Worm (Caenorhabditis elegans): ENCODE results near the gene skn-1.

Gene skn-1

ce11 chrIV:5655966-5656389 is 4.2 kb downstream of the skn-1 start (continued):
- TF ChIP-seq pag-3 (tag; optimal IDR thresholded peaks at IDR 0.05; ENCODE audit: borderline replicate concordance, insufficient read depth), result no peak
- TF ChIP-seq unc-62 (GFP tag; optimal IDR thresholded peaks at IDR 0.05), result no peak
- peak in 2 of 3 experiments; percentile 37 to 54 for TF ChIP-seq ceh-82 (tag; optimal IDR thresholded peaks at IDR 0.05)
- TF ChIP-seq nhr-19 (GFP tag; conservative IDR thresholded peaks at IDR 0.05), result peak; percentile 60
- TF ChIP-seq lin-13 (GFP tag; optimal IDR thresholded peaks at IDR 0.05), result peak; percentile 47
- TF ChIP-seq vab-15 (tag; optimal IDR thresholded peaks at IDR 0.05), result no peak
- TF ChIP-seq Y116A8C.19 (tag; optimal IDR thresholded peaks at IDR 0.05; ENCODE audit: borderline replicate concordance), result no peak
- peak; percentile 95 for TF ChIP-seq nhr-85 (tag)
- peak; percentile 39 for TF ChIP-seq xbp-1 (tag; optimal IDR thresholded peaks at IDR 0.05)
- no peak for TF ChIP-seq ceh-88 (GFP tag; IDR thresholded peaks at IDR 0.05)
- TF ChIP-seq lin-14 (GFP tag; optimal IDR thresholded peaks at IDR 0.05), result peak; percentile 84
- peak; percentile 31 for TF ChIP-seq nhr-28 (tag; optimal IDR thresholded peaks at IDR 0.05)
- no peak for TF ChIP-seq unc-98 (GFP tag; IDR thresholded peaks at IDR 0.05)
- no peak for TF ChIP-seq ceh-8 (GFP tag; optimal IDR thresholded peaks at IDR 0.05)
- no peak for TF ChIP-seq ces-1 (GFP tag; optimal IDR thresholded peaks at IDR 0.05)
- peak in 1 of 2 experiments; percentile 4 for TF ChIP-seq mdl-1 (tag; optimal IDR thresholded peaks at IDR 0.05)
- no peak for TF ChIP-seq sptf-1 (tag; optimal IDR thresholded peaks at IDR 0.05)
- TF ChIP-seq lin-15B (tag; optimal IDR thresholded peaks at IDR 0.05), result peak; percentile 72
- TF ChIP-seq lsy-2 (tag; optimal IDR thresholded peaks at IDR 0.05), result peak; percentile 44 to 53
- TF ChIP-seq blmp-1 (tag; optimal IDR thresholded peaks at IDR 0.05), result peak; percentile 59
- TF ChIP-seq jun-1 (tag; optimal IDR thresholded peaks at IDR 0.05), result peak; percentile 55
- peak; percentile 79 for TF ChIP-seq nhr-71 (tag; optimal IDR thresholded peaks at IDR 0.05)
- peak; percentile 21 for TF ChIP-seq ztf-4 (tag; optimal IDR thresholded peaks at IDR 0.05)
- TF ChIP-seq rnt-1 (tag; optimal IDR thresholded peaks at IDR 0.05), result peak; percentile 31
- no peak for TF ChIP-seq F16B12.6 (tag; optimal IDR thresholded peaks at IDR 0.05)
- no peak for TF ChIP-seq mef-2 (tag; optimal IDR thresholded peaks at IDR 0.05)

DNA sequence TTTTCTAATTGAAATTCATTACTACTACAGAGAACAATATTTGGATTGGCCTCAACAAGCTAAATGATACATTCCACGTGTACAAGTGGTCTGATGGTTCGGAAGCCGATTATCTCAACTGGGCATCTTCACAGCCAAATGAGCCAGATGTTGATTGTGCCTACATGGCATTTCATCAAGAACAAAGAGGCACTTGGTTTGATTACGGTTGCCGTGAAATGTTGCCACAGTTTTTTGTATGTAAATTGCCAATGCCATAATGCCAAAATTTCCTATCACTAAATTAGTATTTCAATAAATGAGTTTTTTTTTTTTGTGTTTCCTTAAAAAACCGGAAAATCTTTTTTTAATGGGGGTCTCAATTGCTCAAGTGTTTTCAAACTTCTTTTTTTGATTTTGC is 5.5 kb downstream of the skn-1 start:
- TF ChIP-seq nhr-85 (tag), result peak; percentile 40
- no peak for TF ChIP-seq unc-130 (tag; optimal IDR thresholded peaks at IDR 0.05)

DNA sequence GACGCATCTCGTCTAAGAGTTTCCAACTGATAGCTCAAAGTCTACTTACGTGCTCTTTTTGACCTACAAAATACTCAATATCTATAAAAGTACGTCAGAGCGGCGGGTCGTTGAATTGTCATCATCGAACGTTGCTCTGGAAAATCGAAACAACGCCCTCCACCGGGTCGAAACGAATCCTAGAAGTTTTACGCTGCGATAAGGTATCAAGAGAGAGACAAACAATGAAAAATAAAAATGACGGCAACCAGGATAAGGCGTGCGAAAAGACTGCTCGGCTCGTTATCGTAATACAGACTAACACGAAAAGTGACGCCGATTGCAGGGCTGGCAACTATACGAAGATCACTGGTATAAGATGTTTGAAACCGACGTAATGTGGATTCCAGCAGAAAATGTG is 6.0 kb downstream of the skn-1 start:
- TF ChIP-seq ceh-88 (GFP tag; IDR thresholded peaks at IDR 0.05), result no peak
- TF ChIP-seq lin-14 (GFP tag; optimal IDR thresholded peaks at IDR 0.05), result peak; percentile 22
- TF ChIP-seq pqm-1 (tag; optimal IDR thresholded peaks at IDR 0.05), result peak; percentile 11
- peak; percentile 10 for TF ChIP-seq nhr-71 (tag; optimal IDR thresholded peaks at IDR 0.05)
- no peak for TF ChIP-seq alr-1 (tag; optimal IDR thresholded peaks at IDR 0.05; ENCODE audit: borderline replicate concordance)
- peak in 1 of 2 experiments; percentile 0 for TF ChIP-seq lin-35 (GFP tag; optimal IDR thresholded peaks at IDR 0.05)
- TF ChIP-seq elt-2 (tag; optimal IDR thresholded peaks at IDR 0.05), result peak; percentile 58
- no peak for TF ChIP-seq lin-39 (tag; optimal IDR thresholded peaks at IDR 0.05)

ce11 chrIV:5653649-5654048 is 6.5 kb downstream of the skn-1 start, which contains the start of gene clec-178:
TSS of gene clec-178 (plus strand) at chrIV:5653949.
- TF ChIP-seq egl-27 (tag; optimal IDR thresholded peaks at IDR 0.05), result no peak
- TF ChIP-seq nhr-237 (tag; optimal IDR thresholded peaks at IDR 0.05), result no peak
- TF ChIP-seq isw-1 (GFP tag; IDR thresholded peaks at IDR 0.05), result no peak
- TF ChIP-seq nhr-90 (tag; optimal IDR thresholded peaks at IDR 0.05; ENCODE audit: poor library complexity), result no peak
- TF ChIP-seq F16B12.6 (tag; optimal IDR thresholded peaks at IDR 0.05), result no peak
- no peak for TF ChIP-seq vab-15 (tag; optimal IDR thresholded peaks at IDR 0.05)
- TF ChIP-seq mep-1 (tag; optimal IDR thresholded peaks at IDR 0.05), result no peak
- TF ChIP-seq lin-13 (GFP tag; optimal IDR thresholded peaks at IDR 0.05), result no peak
- no peak for TF ChIP-seq mdl-1 (tag; optimal IDR thresholded peaks at IDR 0.05)
- TF ChIP-seq ama-1 (optimal IDR thresholded peaks at IDR 0.05), result no peak
- no peak for TF ChIP-seq unc-62 (GFP tag; optimal IDR thresholded peaks at IDR 0.05)
